Fruit fly (Drosophila melanogaster) whole organism, embryonic: ENCODE measurements around the gene CG6610.

Experiments used
- B-H1 ChIP-seq: fragments of 200-800 bp; sonication (Bioruptor generic); IDR thresholded peaks from 3 replicates; pipeline ENCODE4 v1.3.6; 2022; ENCODE audit warnings: missing biosample characterization, missing genetic modification characterization
- CG10209 ChIP-seq: fragments of 200-800 bp; sonication (Bioruptor generic); optimal IDR thresholded peaks from 3 replicates; lab custom pipeline; 2017; ENCODE audit warnings: missing biosample characterization, mild to moderate bottlenecking, missing genetic modification characterization, missing genetic modification reagents
- CG10543 ChIP-seq: fragments of 200-800 bp; sonication (Bioruptor generic); optimal IDR thresholded peaks from 3 replicates; lab custom pipeline; 2017; ENCODE audit warnings: missing biosample characterization, mild to moderate bottlenecking, missing genetic modification characterization, moderate library complexity
- CG11093 ChIP-seq: fragments of 200-800 bp; sonication (Bioruptor generic); IDR thresholded peaks from 3 replicates; pipeline ENCODE4 v1.3.6; 2022; ENCODE audit warnings: missing biosample characterization, missing genetic modification characterization
- CG11695 ChIP-seq: fragments of 200-800 bp; sonication (Bioruptor generic); IDR thresholded peaks from 3 replicates; pipeline ENCODE4 v1.3.6; 2022; ENCODE audit warnings: missing biosample characterization, missing genetic modification characterization
- CG12104 ChIP-seq: fragments of 200-800 bp; sonication (Bioruptor generic); optimal IDR thresholded peaks from 3 replicates; lab custom pipeline; 2016; ENCODE audit warnings: missing biosample characterization, missing genetic modification characterization
- CG12155 ChIP-seq: fragments of 200-800 bp; sonication (Bioruptor generic); optimal IDR thresholded peaks from 3 replicates; lab custom pipeline; 2016; ENCODE audit warnings: missing biosample characterization, missing genetic modification characterization
- CG13624 ChIP-seq: fragments of 200-800 bp; sonication (Bioruptor generic); optimal IDR thresholded peaks from 2 replicates; lab custom pipeline; 2016; ENCODE audit warnings: missing biosample characterization, missing genetic modification characterization
- CG14441 ChIP-seq: fragments of 200-800 bp; sonication (Bioruptor generic); IDR thresholded peaks from 2 replicates; pipeline ENCODE4 v1.3.6; 2022; ENCODE audit warnings: missing biosample characterization, missing genetic modification characterization
- CG14710 ChIP-seq: fragments of 200-800 bp; sonication (Bioruptor generic); optimal IDR thresholded peaks from 3 replicates; lab custom pipeline; 2019; ENCODE audit warnings: missing biosample characterization, mild to moderate bottlenecking, missing genetic modification characterization, moderate library complexity
- CG16863 ChIP-seq: fragments of 200-800 bp; sonication (Bioruptor generic); optimal IDR thresholded peaks from 3 replicates; lab custom pipeline; 2016; ENCODE audit warnings: missing biosample characterization, missing genetic modification characterization
- CG31365 ChIP-seq: fragments of 200-800 bp; sonication (Bioruptor generic); optimal IDR thresholded peaks from 2 replicates; lab custom pipeline; 2018; ENCODE audit warnings: missing biosample characterization, mild to moderate bottlenecking, missing genetic modification characterization
- CG4282 ChIP-seq: fragments of 200-800 bp; sonication (Bioruptor generic); optimal IDR thresholded peaks from 2 replicates; lab custom pipeline; 2016; ENCODE audit warnings: missing biosample characterization, missing genetic modification characterization
- CG4424 ChIP-seq: fragments of 200-800 bp; sonication (Bioruptor generic); optimal IDR thresholded peaks from 3 replicates; lab custom pipeline; 2016; ENCODE audit warnings: missing biosample characterization, missing genetic modification characterization
- CG4820 ChIP-seq: fragments of 200-800 bp; sonication (Bioruptor generic); optimal IDR thresholded peaks from 3 replicates; lab custom pipeline; 2016; ENCODE audit warnings: missing biosample characterization, missing genetic modification characterization
- CG6689 ChIP-seq: fragments of 200-800 bp; sonication (Bioruptor generic); IDR thresholded peaks from 2 replicates; pipeline ENCODE4 v1.3.6; 2022; ENCODE audit warnings: missing biosample characterization, missing genetic modification characterization
- CG7928 ChIP-seq: fragments of 200-800 bp; sonication (Bioruptor generic); optimal IDR thresholded peaks from 2 replicates; lab custom pipeline; 2017; ENCODE audit warnings: missing biosample characterization, mild to moderate bottlenecking, missing genetic modification characterization
- CG7987 ChIP-seq: fragments of 200-800 bp; sonication (Bioruptor generic); optimal IDR thresholded peaks from 2 replicates; lab custom pipeline; 2018; ENCODE audit warnings: missing biosample characterization, mild to moderate bottlenecking, missing genetic modification characterization, moderate library complexity
- CG8089 ChIP-seq: fragments of 200-800 bp; sonication (Bioruptor generic); optimal IDR thresholded peaks from 3 replicates; lab custom pipeline; 2016; ENCODE audit warnings: missing biosample characterization, missing genetic modification characterization
- CG8290 ChIP-seq, 3 experiments: fragments of 200-800 bp; sonication (Bioruptor generic); optimal IDR thresholded peaks; 2 replicates each; lab custom pipeline; 2016 to 2019; ENCODE audit warnings: missing biosample characterization in 3 of 3, missing genetic modification characterization in 3 of 3, mild to moderate bottlenecking in 2 of 3, moderate library complexity in 1 of 3
- CG8944 ChIP-seq: fragments of 200-800 bp; sonication (Bioruptor generic); optimal IDR thresholded peaks from 3 replicates; lab custom pipeline; 2016; ENCODE audit warnings: missing biosample characterization, missing genetic modification characterization
- CG9932 ChIP-seq: fragments of 200-800 bp; sonication (Bioruptor generic); IDR thresholded peaks from 2 replicates; pipeline ENCODE4 v1.3.6; 2022; ENCODE audit warnings: missing biosample characterization, missing genetic modification characterization
- D19A ChIP-seq: fragments of 200-800 bp; optimal IDR thresholded peaks from 3 replicates; lab custom pipeline; 2019; ENCODE audit warnings: missing biosample characterization, mild to moderate bottlenecking, missing genetic modification characterization, moderate library complexity
- Deaf1 ChIP-seq: fragments of 200-800 bp; optimal IDR thresholded peaks from 3 replicates; lab custom pipeline; 2019; ENCODE audit warnings: missing biosample characterization, mild to moderate bottlenecking, missing genetic modification characterization, moderate library complexity
- Dfd ChIP-seq, 2 experiments: fragments of >200 bp; optimal IDR thresholded peaks; 2 replicates each; lab custom pipeline; 2017; ENCODE audit warnings: missing biosample characterization in 2 of 2, missing genetic modification characterization in 2 of 2
- E2f1 ChIP-seq: fragments of 200-800 bp; sonication (Bioruptor generic); IDR thresholded peaks from 2 replicates; pipeline ENCODE4 v1.3.6; 2022; ENCODE audit warnings: missing biosample characterization, missing genetic modification characterization
- E2f2 ChIP-seq: fragments of 200-800 bp; sonication (Bioruptor generic); IDR thresholded peaks from 2 replicates; pipeline ENCODE4 v1.3.6; 2022; ENCODE audit warnings: missing biosample characterization, missing genetic modification characterization
- Ets65A ChIP-seq: fragments of 200-800 bp; sonication (Bioruptor generic); peaks from one replicate; lab custom pipeline; 2016; ENCODE audit warnings: missing biosample characterization, missing genetic modification characterization
- H2.0 ChIP-seq: fragments of 200-800 bp; sonication (Bioruptor generic); IDR thresholded peaks from 2 replicates; pipeline ENCODE4 v1.3.6; 2022; ENCODE audit warnings: missing biosample characterization, missing genetic modification characterization
- HLH3B ChIP-seq: fragments of 200-800 bp; sonication (Bioruptor generic); IDR thresholded peaks from 2 replicates; pipeline ENCODE4 v1.3.6; 2022; ENCODE audit warnings: missing biosample characterization, missing genetic modification characterization
- Hr51 ChIP-seq, 2 experiments: fragments of 200-800 bp; sonication (Bioruptor generic); optimal IDR thresholded peaks; 2 replicates in 1 of 2; 3 replicates in 1 of 2; lab custom pipeline; 2016 to 2018; ENCODE audit warnings: missing biosample characterization in 2 of 2, missing genetic modification characterization in 2 of 2, mild to moderate bottlenecking in 1 of 2, moderate library complexity in 1 of 2
- Kr ChIP-seq: fragments of 200-800 bp; sonication (Bioruptor generic); optimal IDR thresholded peaks from 2 replicates; lab custom pipeline; 2017; ENCODE audit warnings: missing biosample characterization, mild to moderate bottlenecking, missing genetic modification characterization
- Meics ChIP-seq: fragments of 200-800 bp; sonication (Bioruptor generic); optimal IDR thresholded peaks from 2 replicates; lab custom pipeline; 2017; ENCODE audit warnings: missing biosample characterization, mild to moderate bottlenecking, missing genetic modification characterization
- Nf-YB ChIP-seq: fragments of 200-800 bp; sonication (Bioruptor generic); optimal IDR thresholded peaks from 3 replicates; lab custom pipeline; 2019; ENCODE audit warnings: missing biosample characterization, mild to moderate bottlenecking, missing genetic modification characterization, moderate library complexity
- Opbp ChIP-seq: fragments of 200-800 bp; sonication (Bioruptor generic); IDR thresholded peaks from 3 replicates; pipeline ENCODE4 v1.3.6; 2022; ENCODE audit warnings: missing biosample characterization, missing genetic modification characterization; ENCODE audit not compliant: partially characterized antibody
- Ptx1 ChIP-seq: fragments of 200-800 bp; sonication (Bioruptor generic); IDR thresholded peaks from 2 replicates; pipeline ENCODE4 v1.3.6; 2022; ENCODE audit warnings: missing biosample characterization, missing genetic modification characterization
- Side ChIP-seq: fragments of 200-800 bp; sonication (Bioruptor generic); optimal IDR thresholded peaks from 2 replicates; lab custom pipeline; 2016; ENCODE audit warnings: missing biosample characterization, missing genetic modification characterization
- Trl ChIP-seq, 3 experiments: fragments of >200 bp in 2 of 3; fragments of 200-800 bp in 1 of 3; sonication (Bioruptor generic) in 1 of 3; optimal IDR thresholded peaks; 2 replicates in 1 of 3; 3 replicates in 2 of 3; lab custom pipeline; 2016 to 2017; ENCODE audit warnings: missing biosample characterization in 1 of 3, missing genetic modification characterization in 1 of 3
- Xrp1 ChIP-seq: fragments of 200-800 bp; sonication (Bioruptor generic); IDR thresholded peaks from 2 replicates; pipeline ENCODE4 v1.3.6; 2022; ENCODE audit warnings: missing biosample characterization, missing genetic modification characterization
- ab ChIP-seq: fragments of 200-800 bp; sonication (Bioruptor generic); optimal IDR thresholded peaks from 2 replicates; lab custom pipeline; 2016; ENCODE audit warnings: missing biosample characterization, missing genetic modification characterization
- ato ChIP-seq: fragments of 200-800 bp; sonication (Bioruptor generic); IDR thresholded peaks from 2 replicates; pipeline ENCODE4 v1.3.6; 2022; ENCODE audit warnings: missing biosample characterization, missing genetic modification characterization; ENCODE audit not compliant: partially characterized antibody
- croc ChIP-seq: fragments of 200-800 bp; sonication (Bioruptor generic); conservative IDR thresholded peaks from 3 replicates; pipeline ENCODE4 v1.3.6; 2022; ENCODE audit warnings: missing biosample characterization, missing genetic modification characterization
- fru ChIP-seq: fragments of >200 bp; optimal IDR thresholded peaks from 2 replicates; lab custom pipeline; 2017
- ind ChIP-seq: fragments of 200-800 bp; sonication (Bioruptor generic); optimal IDR thresholded peaks from 3 replicates; lab custom pipeline; 2016; ENCODE audit warnings: missing biosample characterization, missing genetic modification characterization
- kni ChIP-seq: fragments of 200-800 bp; sonication (Bioruptor generic); optimal IDR thresholded peaks from 3 replicates; lab custom pipeline; 2017; ENCODE audit warnings: mild to moderate bottlenecking, missing biosample characterization, missing genetic modification reagents, missing genetic modification characterization
- lov ChIP-seq, 2 experiments: fragments of 200-800 bp in 1 of 2; fragments of >200 bp in 1 of 2; sonication (Bioruptor generic) in 1 of 2; IDR thresholded peaks in 1 of 2; optimal IDR thresholded peaks in 1 of 2; 2 replicates in 1 of 2; 3 replicates in 1 of 2; pipeline versions ENCODE4 v1.3.6 to Lab custom; 2017 to 2022; ENCODE audit warnings: missing biosample characterization in 1 of 2, missing genetic modification characterization in 1 of 2
- mirr ChIP-seq: fragments of 200-800 bp; sonication (Bioruptor generic); optimal IDR thresholded peaks from 3 replicates; lab custom pipeline; 2018; ENCODE audit warnings: missing biosample characterization, mild to moderate bottlenecking, missing genetic modification characterization
- salm ChIP-seq: fragments of 200-800 bp; sonication (Bioruptor generic); optimal IDR thresholded peaks from 2 replicates; lab custom pipeline; 2018; ENCODE audit warnings: missing biosample characterization, mild to moderate bottlenecking, missing genetic modification characterization
- tap ChIP-seq: fragments of 200-800 bp; optimal IDR thresholded peaks from 3 replicates; lab custom pipeline; 2019; ENCODE audit warnings: missing biosample characterization, mild to moderate bottlenecking, missing genetic modification characterization, moderate library complexity
- zf30C ChIP-seq: fragments of 200-800 bp; sonication (Bioruptor generic); optimal IDR thresholded peaks from 3 replicates; lab custom pipeline; 2018; ENCODE audit warnings: missing biosample characterization, mild to moderate bottlenecking, missing genetic modification characterization

Gene CG6610

DNA sequence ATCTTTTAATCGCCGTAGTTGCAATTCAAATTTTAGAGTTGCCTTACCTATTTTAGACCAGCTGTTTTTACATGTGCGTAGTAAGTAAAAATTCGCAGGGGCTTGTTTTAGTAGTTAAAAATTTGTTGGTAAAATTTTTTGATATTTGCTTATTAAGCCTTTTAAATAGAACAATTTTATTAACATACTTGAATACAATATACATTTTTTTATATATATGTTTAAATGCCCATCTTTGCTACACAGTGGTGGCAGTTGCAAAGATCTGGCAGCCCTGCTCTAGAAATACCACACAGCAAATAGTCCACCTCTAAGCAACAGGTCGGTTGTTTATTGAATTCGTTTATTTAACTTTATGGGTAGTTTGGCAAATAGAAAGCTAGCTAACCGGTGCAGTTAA is 19.4 kb downstream of the CG6610 start, which contains the start of the genes CG10467 and loj (continued):
- TF ChIP-seq Dfd (GFP tag; optimal IDR thresholded peaks at IDR 0.05; lab: Kevin White, UChicago), result peak in 1 of 2 experiments; percentile 35
- peak; percentile 97 for TF ChIP-seq CG4424 (GFP tag; lab: Kevin White, UChicago)
- peak; percentile 33 for TF ChIP-seq Kr
- TF ChIP-seq kni (GFP tag; lab: Kevin White, UChicago), result peak; percentile 77
- TF ChIP-seq CG12104, result peak; percentile 93
- TF ChIP-seq CG7987 (GFP tag; lab: Kevin White, UChicago), result peak; percentile 73
- peak; percentile 97 for TF ChIP-seq H2.0 (GFP tag; lab: Robert Waterston, UW)
- peak; percentile 96 for TF ChIP-seq CG6689 (GFP tag; lab: Robert Waterston, UW)
- TF ChIP-seq E2f2 (GFP tag; lab: Robert Waterston, UW), result peak; percentile 84
- TF ChIP-seq CG12155 (GFP tag; lab: Kevin White, UChicago), result peak; percentile 96
- peak; percentile 97 for TF ChIP-seq Xrp1
- TF ChIP-seq CG8089 (GFP tag; lab: Kevin White, UChicago), result peak; percentile 68
- peak; percentile 98 for TF ChIP-seq CG14441 (GFP tag; lab: Robert Waterston, UW)
- TF ChIP-seq CG4820, result peak; percentile 96
- no peak for TF ChIP-seq zf30C (GFP tag; lab: Kevin White, UChicago)
- TF ChIP-seq fru (lab: Kevin White, UChicago), result no peak
- TF ChIP-seq CG8944, result peak; percentile 81
- TF ChIP-seq CG11093 (GFP tag; lab: Robert Waterston, UW), result peak; percentile 97
- peak; percentile 85 for TF ChIP-seq CG13624 (GFP tag; lab: Kevin White, UChicago)
- peak; percentile 96 for TF ChIP-seq B-H1 (GFP tag; lab: Robert Waterston, UW)
- peak; percentile 53 for TF ChIP-seq mirr (GFP tag; lab: Kevin White, UChicago)
- no peak; the same call in 1 of the 2 replicates for TF ChIP-seq ato (GFP tag; lab: Robert Waterston, UW)
- TF ChIP-seq tap (tag; lab: Kevin White, UChicago), result peak; percentile 80
- TF ChIP-seq salm (tag; lab: Kevin White, UChicago), result peak; percentile 84
- TF ChIP-seq Ets65A (GFP tag; lab: Kevin White, UChicago), result peak; percentile 100
- peak; percentile 98 for TF ChIP-seq ind (GFP tag; lab: Kevin White, UChicago)
- TF ChIP-seq CG7928 (GFP tag; lab: Kevin White, UChicago), result peak; percentile 75
- TF ChIP-seq Nf-YB, result peak; percentile 82
- TF ChIP-seq CG4282 (GFP tag; lab: Kevin White, UChicago), result peak; percentile 43
- no peak for TF ChIP-seq Trl (optimal IDR thresholded peaks at IDR 0.05; lab: Kevin White, UChicago)
- peak; percentile 76 for TF ChIP-seq Trl (GFP tag; optimal IDR thresholded peaks at IDR 0.05; lab: Kevin White, UChicago)
- peak; percentile 89 for TF ChIP-seq CG11695 (GFP tag; lab: Robert Waterston, UW)
- peak; percentile 95 for TF ChIP-seq CG10209
- TF ChIP-seq Side (GFP tag; lab: Kevin White, UChicago), result peak; percentile 56
- peak; percentile 99 for TF ChIP-seq Ptx1
- TF ChIP-seq Hr51 (GFP tag; optimal IDR thresholded peaks at IDR 0.05; lab: Kevin White, UChicago), result peak; percentile 91 to 95
- peak; percentile 97 for TF ChIP-seq E2f1 (GFP tag; lab: Robert Waterston, UW)
- TF ChIP-seq CG10543 (GFP tag; lab: Kevin White, UChicago), result peak; percentile 91
- peak; percentile 99 for TF ChIP-seq CG9932 (GFP tag; lab: Robert Waterston, UW)
- peak; percentile 90 for TF ChIP-seq CG8290 (GFP tag; optimal IDR thresholded peaks at IDR 0.05; lab: Kevin White, UChicago)
- peak in 1 of 2 experiments; percentile 67 for TF ChIP-seq CG8290 (tag; optimal IDR thresholded peaks at IDR 0.05; lab: Kevin White, UChicago)
- TF ChIP-seq ab (GFP tag; lab: Kevin White, UChicago), result peak; percentile 56
- no peak for TF ChIP-seq lov (optimal IDR thresholded peaks at IDR 0.05; lab: Kevin White, UChicago)
- peak; percentile 93; the same call in 2 of the 3 replicates for TF ChIP-seq lov (GFP tag; IDR thresholded peaks at IDR 0.05; lab: Robert Waterston, UW)
- no peak for TF ChIP-seq CG31365 (tag; lab: Kevin White, UChicago)
- peak; percentile 97 for TF ChIP-seq HLH3B
- peak; percentile 78 for TF ChIP-seq Opbp (GFP tag; lab: Robert Waterston, UW)
- TF ChIP-seq Meics (GFP tag; lab: Kevin White, UChicago), result peak; percentile 92
- TF ChIP-seq CG16863 (GFP tag; lab: Kevin White, UChicago), result peak; percentile 67
- peak; percentile 97 for TF ChIP-seq CG14710 (tag; lab: Kevin White, UChicago)
- TF ChIP-seq Deaf1 (tag; lab: Kevin White, UChicago), result peak; percentile 73
- peak; percentile 97 for TF ChIP-seq croc (GFP tag; lab: Robert Waterston, UW)
- peak; percentile 87 for TF ChIP-seq D19A (tag; lab: Kevin White, UChicago)
